Worm (Caenorhabditis elegans): ENCODE data around the gene atad-3.
"Not testable (repeated sequence)": the region's sequence is repeated elsewhere in the genome, so short reads cannot be mapped to it uniquely, and the experiment has no call there.

atad-3 gene

DNA sequence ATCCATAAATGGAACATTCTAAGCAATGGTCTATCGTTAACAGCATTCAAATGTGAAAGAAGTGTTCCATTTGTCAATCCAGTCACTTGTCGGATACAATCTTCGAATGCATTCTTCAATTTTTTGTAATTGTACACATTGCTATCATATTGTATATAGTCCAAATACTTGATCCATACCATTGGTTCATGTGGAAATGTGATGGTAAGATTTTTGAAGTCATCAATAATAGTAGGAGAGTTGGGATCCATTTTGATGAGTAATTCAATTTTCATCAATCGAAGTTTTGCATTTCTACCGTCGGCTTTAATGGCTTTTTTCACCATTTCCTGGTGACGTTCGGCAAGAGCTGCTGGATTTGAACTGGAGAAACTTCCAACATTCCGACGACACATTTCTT lies 3.2 kb upstream of the atad-3 start:
- TF ChIP-seq ceh-88 (GFP tag; IDR thresholded peaks at IDR 0.05) (no peak), unc-62 (GFP tag; optimal IDR thresholded peaks at IDR 0.05) (no peak), vab-15 (tag; optimal IDR thresholded peaks at IDR 0.05) (no peak), ztf-11 (tag; optimal IDR thresholded peaks at IDR 0.05) (no peak), dsc-1 (tag; optimal IDR thresholded peaks at IDR 0.05) (no peak), sptf-1 (tag; optimal IDR thresholded peaks at IDR 0.05) (no peak), nhr-84 (tag; optimal IDR thresholded peaks at IDR 0.05) (no peak), nhr-28 (tag; optimal IDR thresholded peaks at IDR 0.05) (no peak), sox-4 (tag; optimal IDR thresholded peaks at IDR 0.05) (no peak), efl-3 (GFP tag; optimal IDR thresholded peaks at IDR 0.05) (no peak), fkh-8 (tag; optimal IDR thresholded peaks at IDR 0.05) (no peak), irx-1 (tag; optimal IDR thresholded peaks at IDR 0.05) (no peak), lsy-2 (tag; optimal IDR thresholded peaks at IDR 0.05) (no peak), nhr-76 (tag; optimal IDR thresholded peaks at IDR 0.05) (no peak), unc-130 (tag; optimal IDR thresholded peaks at IDR 0.05) (no peak), mdl-1 (tag; optimal IDR thresholded peaks at IDR 0.05) (no peak)

ce11 chrII:10247154-10247553 lies 1.6 kb upstream of the atad-3 start:
- TF ChIP-seq pag-3 (tag; optimal IDR thresholded peaks at IDR 0.05; ENCODE audit: borderline replicate concordance, insufficient read depth), result no peak
- TF ChIP-seq efl-1 (optimal IDR thresholded peaks at IDR 0.05), result no peak
- TF ChIP-seq efl-1 (GFP tag; optimal IDR thresholded peaks at IDR 0.05 in 1 of 2), result peak in 1 of 2 experiments; percentile 30

ce11 chrII:10247594-10248283 lies 1.1 kb upstream of the atad-3 start, which contains the start of gene nrde-2:
nrde-2 (minus strand) TSS chrII:10247638.
- TF ChIP-seq unc-98 (GFP tag; IDR thresholded peaks at IDR 0.05) (0 out of 2 replicates have a peak, but pooled peaks have one; percentile 52), efl-1 (optimal IDR thresholded peaks at IDR 0.05) (peak in 1 of 2 experiments; percentile 13), rnt-1 (tag; optimal IDR thresholded peaks at IDR 0.05) (peak; percentile 57), isw-1 (GFP tag; IDR thresholded peaks at IDR 0.05) (0 out of 2 replicates have a peak, but pooled peaks have one; percentile 3)
- not testable (repeated sequence) for TF ChIP-seq efl-1 (GFP tag; optimal IDR thresholded peaks at IDR 0.05 in 1 of 2)

ce11 chrII:10250966-10251365 lies 2.2 kb downstream of the atad-3 start, which contains the start of gene F54B3.1:
F54B3.1 (plus strand) TSS chrII:10251266.
- TF ChIP-seq aly-2 (tag; optimal IDR thresholded peaks at IDR 0.05), result peak; percentile 22
- TF ChIP-seq nhr-77 (tag; optimal IDR thresholded peaks at IDR 0.05), result no peak
- no peak for TF ChIP-seq efl-1 (optimal IDR thresholded peaks at IDR 0.05)
- TF ChIP-seq efl-1 (GFP tag; optimal IDR thresholded peaks at IDR 0.05 in 1 of 2), result peak in 1 of 2 experiments; percentile 1

DNA sequence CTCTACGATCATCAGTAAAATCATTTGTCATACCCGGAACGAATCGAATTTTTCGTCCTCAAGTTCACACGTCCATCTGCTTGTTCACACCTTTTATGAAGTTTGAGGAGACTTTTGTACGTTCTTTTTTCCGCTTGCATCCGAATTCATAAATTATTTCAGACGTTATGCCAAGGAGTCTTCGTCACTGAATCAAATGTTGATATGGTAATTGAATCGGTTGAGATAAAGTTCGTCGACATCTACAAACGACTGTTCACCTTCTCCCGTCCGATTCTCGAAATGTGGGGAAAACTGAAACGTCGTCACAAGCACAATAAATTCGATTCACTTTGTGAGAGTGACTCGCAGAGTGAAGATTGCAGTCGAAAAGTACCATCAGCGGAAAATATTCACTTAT lies 3.3 kb downstream of the atad-3 start:
- no peak for TF ChIP-seq nhr-20 (tag; optimal IDR thresholded peaks at IDR 0.05)
- TF ChIP-seq nhr-47 (tag; optimal IDR thresholded peaks at IDR 0.05), result no peak
- no peak for TF ChIP-seq xbp-1 (tag; optimal IDR thresholded peaks at IDR 0.05)

- TF ChIP-seq sup-37 (GFP tag; optimal IDR thresholded peaks at IDR 0.05) (no peak), C34B4.2 (tag; optimal IDR thresholded peaks at IDR 0.05) (no peak), swsn-7 (tag; optimal IDR thresholded peaks at IDR 0.05) (no peak), hlh-17 (GFP tag; optimal IDR thresholded peaks at IDR 0.05; ENCODE audit: borderline replicate concordance) (no peak), fkh-8 (tag; optimal IDR thresholded peaks at IDR 0.05) (no peak), elt-2 (tag; optimal IDR thresholded peaks at IDR 0.05) (no peak), aly-2 (tag; optimal IDR thresholded peaks at IDR 0.05) (no peak), snu-23 (GFP tag; optimal IDR thresholded peaks at IDR 0.05) (no peak), pax-3 (tag; optimal IDR thresholded peaks at IDR 0.05) (no peak), lin-14 (GFP tag; optimal IDR thresholded peaks at IDR 0.05) (no peak), blmp-1 (tag; optimal IDR thresholded peaks at IDR 0.05) (no peak), nhr-19 (GFP tag; conservative IDR thresholded peaks at IDR 0.05) (no peak), mef-2 (tag; optimal IDR thresholded peaks at IDR 0.05) (no peak), nhr-11 (tag; optimal IDR thresholded peaks at IDR 0.05) (no peak), aha-1 (tag; optimal IDR thresholded peaks at IDR 0.05) (no peak), egl-27 (tag; optimal IDR thresholded peaks at IDR 0.05) (no peak), ceh-63 (GFP tag; optimal IDR thresholded peaks at IDR 0.05) (no peak), jun-1 (tag; optimal IDR thresholded peaks at IDR 0.05) (no peak), lin-13 (GFP tag; optimal IDR thresholded peaks at IDR 0.05) (no peak)
Observed at ce11 chrII:10261261-10261660, 12.5 kb downstream of the atad-3 start.
